Fruit fly (Drosophila melanogaster): ENCODE results near the gene Acsf3.

Gene Acsf3

dm6 chrX:7336121-7336961, 7.5 kb downstream of the Acsf3 start (continued):
- TF ChIP-seq CG13123 (GFP tag; optimal IDR thresholded peaks at IDR 0.05) (peak; percentile 69), CG9797 (GFP tag; optimal IDR thresholded peaks at IDR 0.05) (peak; percentile 3), CG33557 (GFP tag; optimal IDR thresholded peaks at IDR 0.05) (peak; percentile 87), da (GFP tag; optimal IDR thresholded peaks at IDR 0.05) (peak; percentile 84), Lim3 (GFP tag; IDR thresholded peaks at IDR 0.05) (peak; percentile 61), CG7372 (GFP tag; IDR thresholded peaks at IDR 0.05) (peak; percentile 80), scrt (GFP tag; optimal IDR thresholded peaks at IDR 0.05) (peak; percentile 83), Usf (GFP tag; optimal IDR thresholded peaks at IDR 0.05) (peak; percentile 82), chm (GFP tag; IDR thresholded peaks at IDR 0.05) (peak; percentile 67), CG16813 (GFP tag; IDR thresholded peaks at IDR 0.05; ENCODE audit: partially characterized antibody) (no peak), inv (GFP tag; IDR thresholded peaks at IDR 0.05; ENCODE audit: partially characterized antibody) (no peak), jigr1 (GFP tag; IDR thresholded peaks at IDR 0.05) (peak; percentile 78; the same call in 2 of the 3 replicates), B-H2 (GFP tag; optimal IDR thresholded peaks at IDR 0.05) (peak; percentile 20), HLH4C (GFP tag; IDR thresholded peaks at IDR 0.05; ENCODE audit: partially characterized antibody) (no peak), ATbp (GFP tag; optimal IDR thresholded peaks at IDR 0.05) (peak; percentile 94), gsb (GFP tag; IDR thresholded peaks at IDR 0.05) (peak; percentile 52), CHES-1-like (GFP tag; optimal IDR thresholded peaks at IDR 0.05) (peak; percentile 86), CrebB (tag; optimal IDR thresholded peaks at IDR 0.05) (peak; percentile 85), usp (GFP tag; optimal IDR thresholded peaks at IDR 0.05) (no peak), Drgx (GFP tag; IDR thresholded peaks at IDR 0.05) (peak; percentile 74), NfI (GFP tag; optimal IDR thresholded peaks at IDR 0.05) (peak; percentile 90), Dfd (GFP tag; optimal IDR thresholded peaks at IDR 0.05) (no peak), esg (GFP tag; conservative IDR thresholded peaks at IDR 0.05) (peak; percentile 79), jing (GFP tag; optimal IDR thresholded peaks at IDR 0.05) (peak; percentile 91), CG31441 (GFP tag; IDR thresholded peaks at IDR 0.05) (peak; percentile 91), CG17612 (GFP tag; IDR thresholded peaks at IDR 0.05) (peak; percentile 73), Awh (GFP tag; IDR thresholded peaks at IDR 0.05) (peak; percentile 88), zen2 (GFP tag; IDR thresholded peaks at IDR 0.05; ENCODE audit: partially characterized antibody) (no peak), run (tag; optimal IDR thresholded peaks at IDR 0.05) (peak; percentile 87), Ets97D (GFP tag; optimal IDR thresholded peaks at IDR 0.05) (peak; percentile 66), Mrtf (GFP tag; IDR thresholded peaks at IDR 0.05) (peak; percentile 89), sisA (GFP tag; IDR thresholded peaks at IDR 0.05) (peak; percentile 88), gcm (GFP tag; optimal IDR thresholded peaks at IDR 0.05) (peak; percentile 93), B-H1 (GFP tag; IDR thresholded peaks at IDR 0.05) (peak; percentile 72; the same call in 2 of the 3 replicates), CG10654 (GFP tag; optimal IDR thresholded peaks at IDR 0.05) (peak; percentile 89), en (GFP tag; optimal IDR thresholded peaks at IDR 0.05) (peak; percentile 89), pita (GFP tag; optimal IDR thresholded peaks at IDR 0.05) (no peak), CG8089 (GFP tag; optimal IDR thresholded peaks at IDR 0.05) (peak; percentile 91), disco-r (GFP tag; optimal IDR thresholded peaks at IDR 0.05) (peak; percentile 71), CG4854 (GFP tag; optimal IDR thresholded peaks at IDR 0.05) (peak; percentile 83), HHEX (GFP tag; optimal IDR thresholded peaks at IDR 0.05) (peak; percentile 83), CG8281 (tag; optimal IDR thresholded peaks at IDR 0.05) (peak; percentile 72), CG6689 (GFP tag; IDR thresholded peaks at IDR 0.05) (peak; percentile 92), CG18476 (GFP tag; optimal IDR thresholded peaks at IDR 0.05) (peak; percentile 89), kah (GFP tag; optimal IDR thresholded peaks at IDR 0.05) (peak; percentile 78), sna (GFP tag; IDR thresholded peaks at IDR 0.05; ENCODE audit: partially characterized antibody) (no peak), Hr51 (GFP tag; optimal IDR thresholded peaks at IDR 0.05) (peak; percentile 69 to 95), sim (GFP tag; IDR thresholded peaks at IDR 0.05) (peak; percentile 61; the same call in 1 of the 2 replicates), corto (GFP tag; optimal IDR thresholded peaks at IDR 0.05) (no peak)
